Worm (Caenorhabditis elegans): ENCODE data around the gene T27C5.10.
"Not testable (repeated sequence)": the region's sequence is repeated elsewhere in the genome, so short reads cannot be mapped to it uniquely, and the experiment has no call there.

The T27C5.10 gene

DNA sequence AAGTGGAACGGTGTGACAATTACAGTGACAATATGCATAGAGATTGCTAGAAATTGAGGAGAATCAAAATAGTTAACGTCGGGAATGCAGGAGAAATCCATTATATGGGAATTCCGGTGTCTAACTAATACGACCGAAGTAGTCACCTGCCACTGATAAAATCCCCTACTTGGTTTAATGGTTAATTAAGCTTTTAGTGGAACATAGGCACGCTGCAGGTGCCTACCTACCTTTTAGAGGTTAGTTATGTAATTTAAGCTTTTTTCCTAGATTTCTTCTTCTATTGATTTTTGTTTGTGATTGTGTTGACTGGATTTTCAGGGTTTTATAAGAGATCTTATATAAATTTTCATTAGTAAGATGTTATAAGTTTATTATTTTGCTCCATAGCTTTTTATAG is 26.2 kb upstream of the T27C5.10 start, which contains the start of gene srh-203:
Gene srh-203, minus strand, starts transcription at position 101 of the 400 bp plus-strand sequence.
- not testable (repeated sequence) for TF ChIP-seq fkh-10 (GFP tag; optimal IDR thresholded peaks at IDR 0.05); nhr-12 (tag; optimal IDR thresholded peaks at IDR 0.05); ceh-16 (tag; optimal IDR thresholded peaks at IDR 0.05)

DNA sequence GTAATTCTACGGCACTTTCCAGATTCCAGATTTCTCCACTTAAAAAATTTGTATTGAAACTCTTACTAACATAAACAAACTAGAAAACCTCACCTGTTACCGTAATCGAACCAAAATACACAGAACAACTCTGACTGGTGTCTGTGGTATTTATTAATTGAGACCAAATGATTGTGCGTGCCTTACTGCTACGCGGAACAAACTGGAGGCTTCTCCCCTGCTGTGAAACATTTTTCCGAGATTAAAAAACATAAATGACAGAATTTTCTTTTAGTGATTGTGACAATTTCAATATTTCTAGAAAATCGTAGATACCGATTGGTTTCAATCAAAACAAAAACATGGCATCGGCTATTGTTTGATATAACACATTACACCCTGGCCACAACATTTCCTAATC is 19.9 kb upstream of the T27C5.10 start:
- TF ChIP-seq ZK546.5 (tag; optimal IDR thresholded peaks at IDR 0.05) (no peak), aly-2 (tag; optimal IDR thresholded peaks at IDR 0.05) (no peak), ceh-82 (tag; optimal IDR thresholded peaks at IDR 0.05) (no peak), daf-12 (tag; optimal IDR thresholded peaks at IDR 0.05) (no peak), fkh-10 (GFP tag; optimal IDR thresholded peaks at IDR 0.05) (no peak), zag-1 (tag; optimal IDR thresholded peaks at IDR 0.05) (no peak), fos-1 (tag; optimal IDR thresholded peaks at IDR 0.05) (no peak), lsy-12 (tag; optimal IDR thresholded peaks at IDR 0.05) (no peak), nhr-11 (tag; optimal IDR thresholded peaks at IDR 0.05) (no peak)

DNA sequence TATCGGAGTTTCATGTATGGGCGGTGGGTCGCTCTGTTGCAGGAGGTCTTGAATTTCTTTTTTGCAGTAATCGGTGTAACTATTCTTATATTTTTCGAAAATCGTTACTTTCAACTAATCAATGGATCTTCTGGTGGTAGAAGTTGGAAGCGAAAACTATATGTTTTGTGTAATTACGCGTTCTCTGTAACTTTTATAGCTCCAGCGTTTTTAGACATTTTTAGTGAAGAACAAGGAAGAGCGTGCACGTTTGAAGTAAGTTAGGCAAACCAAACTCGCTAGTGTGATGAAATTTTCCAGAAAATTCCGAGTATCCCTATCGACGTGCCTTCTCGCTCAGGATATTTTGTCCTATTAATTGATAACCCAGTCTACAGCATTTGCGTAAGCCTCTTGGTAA is 9.4 kb upstream of the T27C5.10 start, which contains the start of gene srh-154:
Gene srh-154, plus strand, starts transcription at position 301 of the 400 bp plus-strand sequence.
- TF ChIP-seq nhr-77 (tag; optimal IDR thresholded peaks at IDR 0.05) (no peak), aly-2 (tag; optimal IDR thresholded peaks at IDR 0.05) (no peak), nhr-237 (tag; optimal IDR thresholded peaks at IDR 0.05) (no peak), nhr-43 (tag; optimal IDR thresholded peaks at IDR 0.05; ENCODE audit: poor library complexity, severe bottlenecking) (no peak), elt-3 (tag; optimal IDR thresholded peaks at IDR 0.05) (no peak), R02D3.7 (tag; optimal IDR thresholded peaks at IDR 0.05) (no peak), nhr-23 (tag; optimal IDR thresholded peaks at IDR 0.05) (no peak), mml-1 (tag; optimal IDR thresholded peaks at IDR 0.05) (no peak), lin-39 (tag; optimal IDR thresholded peaks at IDR 0.05) (no peak), mdl-1 (tag; optimal IDR thresholded peaks at IDR 0.05) (no peak), fkh-10 (GFP tag; optimal IDR thresholded peaks at IDR 0.05) (no peak), egl-5 (tag; optimal IDR thresholded peaks at IDR 0.05) (no peak), ztf-11 (tag; optimal IDR thresholded peaks at IDR 0.05) (no peak)

DNA sequence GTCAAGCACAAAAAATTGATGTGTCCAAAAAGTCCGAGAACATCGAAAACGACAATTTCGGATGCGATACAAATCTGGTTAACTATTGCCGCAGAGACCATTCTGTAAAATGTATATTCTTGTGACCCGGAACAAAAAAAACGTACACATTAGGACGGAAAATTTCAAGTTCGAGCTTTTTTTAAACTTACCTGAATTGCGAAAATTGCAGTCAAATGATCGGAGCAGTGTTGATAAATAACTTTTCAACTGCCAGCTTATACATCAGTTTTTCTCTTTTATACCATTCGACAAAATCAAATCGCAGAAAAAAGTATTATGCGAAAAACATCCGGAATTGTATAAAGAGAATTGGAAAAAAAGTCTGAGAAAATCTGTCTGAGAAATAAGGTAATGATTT is 8.4 kb upstream of the T27C5.10 start, which contains the start of gene srsx-2:
Gene srsx-2, minus strand, starts transcription at position 101 of the 400 bp plus-strand sequence.
- TF ChIP-seq elt-1 (tag; optimal IDR thresholded peaks at IDR 0.05), result no peak
- TF ChIP-seq elt-2 (tag; optimal IDR thresholded peaks at IDR 0.05), result no peak
- no peak for TF ChIP-seq nfya-1 (tag; optimal IDR thresholded peaks at IDR 0.05; ENCODE audit: insufficient read depth)

DNA sequence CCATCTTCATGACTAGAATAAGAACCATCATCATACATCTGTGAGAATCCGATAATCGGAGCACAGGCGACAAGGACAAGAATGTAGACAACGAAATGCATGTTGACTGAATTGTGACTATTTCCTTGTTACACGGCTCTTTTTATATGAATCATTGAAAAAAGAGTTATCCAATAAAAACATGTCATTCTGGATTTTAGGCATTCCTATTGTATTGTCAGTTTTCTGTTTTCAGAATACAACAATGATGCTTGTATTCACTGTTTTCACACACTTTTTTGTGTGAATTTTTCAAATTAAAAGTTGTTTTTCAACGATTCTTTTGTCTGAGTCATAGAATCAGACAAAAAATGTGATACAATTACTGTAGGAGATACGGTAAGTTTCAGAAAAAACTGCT is 6.5 kb upstream of the T27C5.10 start, which contains the start of gene F20E11.18:
Gene F20E11.18, minus strand, starts transcription at position 101 of the 400 bp plus-strand sequence.
- TF ChIP-seq elt-3 (tag; optimal IDR thresholded peaks at IDR 0.05) (no peak), ceh-16 (tag; optimal IDR thresholded peaks at IDR 0.05) (no peak), aly-2 (tag; optimal IDR thresholded peaks at IDR 0.05) (no peak), nhr-77 (tag; optimal IDR thresholded peaks at IDR 0.05) (no peak), nhr-25 (tag; optimal IDR thresholded peaks at IDR 0.05) (no peak), nhr-28 (tag; optimal IDR thresholded peaks at IDR 0.05) (no peak), unc-39 (tag; optimal IDR thresholded peaks at IDR 0.05) (no peak), tbx-2 (tag; optimal IDR thresholded peaks at IDR 0.05) (no peak), ceh-9 (tag; optimal IDR thresholded peaks at IDR 0.05) (no peak), fos-1 (tag; optimal IDR thresholded peaks at IDR 0.05) (no peak), R02D3.7 (tag; optimal IDR thresholded peaks at IDR 0.05) (no peak), ztf-4 (tag; optimal IDR thresholded peaks at IDR 0.05) (no peak), eor-1 (tag; optimal IDR thresholded peaks at IDR 0.05) (no peak), egl-27 (tag; optimal IDR thresholded peaks at IDR 0.05) (no peak), lin-39 (tag; optimal IDR thresholded peaks at IDR 0.05) (no peak), elt-1 (tag; optimal IDR thresholded peaks at IDR 0.05) (no peak), nhr-11 (tag; optimal IDR thresholded peaks at IDR 0.05) (no peak), pha-4 (tag; optimal IDR thresholded peaks at IDR 0.05) (no peak), snpc-4 (tag; optimal IDR thresholded peaks at IDR 0.05) (no peak), nfya-1 (tag; optimal IDR thresholded peaks at IDR 0.05; ENCODE audit: insufficient read depth) (no peak)

All from whole organism, L3 larva.